Fruit fly (Drosophila melanogaster) whole organism, prepupa: ENCODE results near the gene Nepl12.

Experiments
- CG16779 ChIP-seq: fragments of 200-800 bp; sonication (Bioruptor generic); optimal IDR thresholded peaks from 3 replicates; lab custom pipeline; 2017; ENCODE audit warnings: missing biosample characterization, mild to moderate bottlenecking, missing genetic modification characterization
- CG9139 ChIP-seq: fragments of 200-800 bp; sonication (Bioruptor generic); optimal IDR thresholded peaks from 3 replicates; lab custom pipeline; 2017; ENCODE audit warnings: missing biosample characterization, mild to moderate bottlenecking, missing genetic modification characterization
- Hr39 ChIP-seq: fragments of 200-800 bp; sonication (Bioruptor generic); optimal IDR thresholded peaks from 2 replicates; lab custom pipeline; 2016; ENCODE audit warnings: missing biosample characterization, missing genetic modification characterization
- Lpt ChIP-seq: fragments of 200-800 bp; sonication (Bioruptor generic); optimal IDR thresholded peaks from 3 replicates; lab custom pipeline; 2016; ENCODE audit warnings: missing biosample characterization, missing genetic modification characterization
- lz ChIP-seq: fragments of 200-800 bp; sonication (Bioruptor generic); optimal IDR thresholded peaks from 3 replicates; lab custom pipeline; 2016; ENCODE audit warnings: missing biosample characterization, missing genetic modification characterization
- ss ChIP-seq, 2 experiments: fragments of 200-800 bp; sonication (Bioruptor generic); optimal IDR thresholded peaks; 2 replicates in 1 of 2; 3 replicates in 1 of 2; lab custom pipeline; 2017 to 2018; ENCODE audit warnings: mild to moderate bottlenecking in 2 of 2, missing biosample characterization in 2 of 2, missing genetic modification characterization in 2 of 2, moderate library complexity in 1 of 2

dm6 chr3R:9644620-9645019 lies 30.7 kb upstream of the Nepl12 start:
- TF ChIP-seq CG16779 (no peak), ss (GFP tag; optimal IDR thresholded peaks at IDR 0.05; lab: Kevin White, UChicago) (no peak), CG9139 (GFP tag; lab: Kevin White, UChicago) (no peak), Lpt (no peak), lz (GFP tag; lab: Kevin White, UChicago) (no peak), Hr39 (no peak)
